Fruit fly (Drosophila melanogaster): ENCODE results near the gene gammaTub23C.

Gene gammaTub23C

DNA sequence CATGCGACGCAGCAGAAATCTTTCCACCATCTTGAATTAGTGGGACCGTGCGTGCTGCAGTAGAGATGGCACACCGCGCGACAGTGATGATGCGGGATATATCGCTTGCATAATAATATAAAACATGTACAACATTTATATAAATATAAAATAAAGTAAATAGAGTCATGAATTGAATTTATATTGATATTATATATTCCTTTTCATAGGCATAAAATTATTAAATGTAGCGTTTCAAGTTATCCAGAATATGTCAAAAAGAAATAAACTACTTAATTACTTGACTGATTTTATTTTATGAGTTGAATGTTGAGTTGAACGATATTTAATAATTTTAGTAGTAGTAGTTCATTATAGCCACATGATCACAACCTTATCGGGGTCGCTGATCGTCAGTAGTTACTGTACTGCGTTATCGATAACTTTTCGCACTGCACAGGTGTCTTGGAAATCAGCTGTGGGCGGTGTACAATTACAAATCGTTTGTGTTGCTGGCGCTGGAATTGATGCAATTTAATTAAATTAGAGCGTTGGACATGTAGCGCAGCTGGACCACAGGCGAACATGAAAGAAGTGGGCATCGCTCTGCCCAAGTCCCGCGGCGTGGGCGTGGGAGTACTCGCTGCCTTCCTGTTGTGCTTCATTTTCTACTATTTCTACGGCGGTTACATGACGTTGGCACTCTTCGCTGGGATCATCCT, 15.1 kb downstream of the gammaTub23C start, which contains the start of the genes Chd1 and Bem46 (continued):
- TF ChIP-seq CG2712 (tag; optimal IDR thresholded peaks at IDR 0.05) (peak; percentile 92), nerfin-1 (tag; optimal IDR thresholded peaks at IDR 0.05) (peak; percentile 77), CG30020 (tag; optimal IDR thresholded peaks at IDR 0.05) (peak; percentile 82), CG9817 (tag; optimal IDR thresholded peaks at IDR 0.05) (peak; percentile 89), CG6175 (GFP tag; IDR thresholded peaks at IDR 0.05) (peak; percentile 73; the same call in 1 of the 3 replicates), otp (GFP tag; IDR thresholded peaks at IDR 0.05) (peak; percentile 69; the same call in 1 of the 3 replicates), Antp (GFP tag; optimal IDR thresholded peaks at IDR 0.05) (peak; percentile 80), Nf-YA (GFP tag; IDR thresholded peaks at IDR 0.05) (peak; percentile 55; the same call in 1 of the 2 replicates), ken (GFP tag; IDR thresholded peaks at IDR 0.05) (peak; percentile 83), Fer3 (tag; optimal IDR thresholded peaks at IDR 0.05) (peak; percentile 86), Fer2 (tag; optimal IDR thresholded peaks at IDR 0.05) (peak; percentile 74), Side (GFP tag; optimal IDR thresholded peaks at IDR 0.05) (peak; percentile 18), CG17612 (GFP tag; IDR thresholded peaks at IDR 0.05) (peak; percentile 77), CG7357 (GFP tag; IDR thresholded peaks at IDR 0.05) (peak; percentile 64; the same call in 1 of the 3 replicates), CG8089 (GFP tag; optimal IDR thresholded peaks at IDR 0.05) (peak; percentile 57), mirr (GFP tag; optimal IDR thresholded peaks at IDR 0.05) (peak; percentile 15), CG1024 (GFP tag; IDR thresholded peaks at IDR 0.05) (0 out of 2 replicates have a peak, but pooled peaks have one; percentile 7), Sox100B (GFP tag; optimal IDR thresholded peaks at IDR 0.05) (no peak), kni (GFP tag; optimal IDR thresholded peaks at IDR 0.05) (no peak), CG2120 (GFP tag; optimal IDR thresholded peaks at IDR 0.05) (peak; percentile 90), bcd (GFP tag; optimal IDR thresholded peaks at IDR 0.05) (peak; percentile 89), stc (GFP tag; IDR thresholded peaks at IDR 0.05) (peak; percentile 35; the same call in 1 of the 2 replicates), ci (GFP tag; IDR thresholded peaks at IDR 0.05) (peak; percentile 84), CG33557 (GFP tag; optimal IDR thresholded peaks at IDR 0.05) (peak; percentile 73), org-1 (GFP tag; optimal IDR thresholded peaks at IDR 0.05) (peak; percentile 64), CG17385 (GFP tag; optimal IDR thresholded peaks at IDR 0.05) (peak; percentile 76), CG15696 (tag; optimal IDR thresholded peaks at IDR 0.05) (peak; percentile 79), CG18262 (tag; optimal IDR thresholded peaks at IDR 0.05) (peak; percentile 88), CG10209 (GFP tag; optimal IDR thresholded peaks at IDR 0.05) (peak; percentile 83), Sry-β (GFP tag; optimal IDR thresholded peaks at IDR 0.05) (peak; percentile 96), Kr (GFP tag; optimal IDR thresholded peaks at IDR 0.05) (no peak), btn (GFP tag; optimal IDR thresholded peaks at IDR 0.05) (no peak), CG6254 (GFP tag; optimal IDR thresholded peaks at IDR 0.05) (peak; percentile 53), yki (optimal IDR thresholded peaks at IDR 0.05) (no peak), vnd (GFP tag; IDR thresholded peaks at IDR 0.05; ENCODE audit: partially characterized antibody) (no peak), CG32772 (GFP tag; IDR thresholded peaks at IDR 0.05) (no peak; the same call in none of the 2 replicates), D19A (tag; optimal IDR thresholded peaks at IDR 0.05) (no peak), caup (GFP tag; optimal IDR thresholded peaks at IDR 0.05; ENCODE audit: severe bottlenecking) (peak; percentile 83), Dp (GFP tag; optimal IDR thresholded peaks at IDR 0.05) (no peak), CG5953 (GFP tag; IDR thresholded peaks at IDR 0.05) (peak; percentile 7; the same call in 1 of the 2 replicates), tna (GFP tag; IDR thresholded peaks at IDR 0.05; ENCODE audit: partially characterized antibody) (no peak), BtbVII (GFP tag; optimal IDR thresholded peaks at IDR 0.05) (peak; percentile 36), trem (tag; optimal IDR thresholded peaks at IDR 0.05) (peak; percentile 83), repo (GFP tag; optimal IDR thresholded peaks at IDR 0.05) (no peak), kay (GFP tag; optimal IDR thresholded peaks at IDR 0.05) (peak; percentile 72), CG17186 (GFP tag; optimal IDR thresholded peaks at IDR 0.05) (peak; percentile 46), Fer1 (GFP tag; optimal IDR thresholded peaks at IDR 0.05) (peak; percentile 72), CG9797 (GFP tag; optimal IDR thresholded peaks at IDR 0.05) (peak; percentile 83)
